Worm (Caenorhabditis elegans) whole organism, L1 larva: ENCODE data around the gene rad-50.
A peak's percentile ranks its signal among the peaks of the same experiment; 100 is the strongest.

Experiments used
- F16B12.6 ChIP-seq: fragments of 150-350 bp; optimal IDR thresholded peaks from 2 replicates; lab custom pipeline; 2014; ENCODE audit warnings: missing biosample characterization, missing genetic modification characterization
- blmp-1 ChIP-seq: fragments of 150-350 bp; optimal IDR thresholded peaks from 2 replicates; lab custom pipeline; 2014; ENCODE audit warnings: missing biosample characterization, missing genetic modification characterization
- ceh-8 ChIP-seq: fragments of 200-800 bp; sonication (Bioruptor generic); optimal IDR thresholded peaks from 2 replicates; lab custom pipeline; 2018; ENCODE audit warnings: mild to moderate bottlenecking, missing genetic modification characterization, moderate library complexity, missing compliant biosample characterization
- ces-1 ChIP-seq: fragments of 150-350 bp; optimal IDR thresholded peaks from 2 replicates; lab custom pipeline; 2014; ENCODE audit warnings: missing biosample characterization, missing genetic modification reagents, missing genetic modification characterization
- dpl-1 ChIP-seq, 3 experiments: fragments of 150-350 bp in 2 of 3; sonication (generic microtip) in 1 of 3; optimal IDR thresholded peaks; 2 replicates each; lab custom pipeline; 2014 to 2017; ENCODE audit warnings: missing biosample characterization in 3 of 3, missing genetic modification characterization in 3 of 3, missing genetic modification reagents in 3 of 3
- dsc-1 ChIP-seq: sonication (generic microtip); optimal IDR thresholded peaks from 2 replicates; lab custom pipeline; 2016; ENCODE audit warnings: mild to moderate bottlenecking, missing genetic modification characterization, missing compliant biosample characterization
- efl-1 ChIP-seq, 4 experiments: fragments of 150-350 bp; optimal IDR thresholded peaks in 3 of 4; peaks in 1 of 4; 1 replicate in 1 of 4; 2 replicates in 3 of 4; lab custom pipeline; 2014; ENCODE audit warnings: missing biosample characterization in 2 of 4, missing genetic modification characterization in 2 of 4, missing genetic modification reagents in 2 of 4
- egl-13 ChIP-seq: sonication (generic microtip); optimal IDR thresholded peaks from 2 replicates; lab custom pipeline; 2016; ENCODE audit warnings: missing genotype, missing genetic modification reagents, missing genetic modification characterization, missing compliant biosample characterization
- elt-2 ChIP-seq: sonication (generic microtip); optimal IDR thresholded peaks from 2 replicates; lab custom pipeline; 2016; ENCODE audit warnings: missing genetic modification characterization, mild to moderate bottlenecking, inconsistent platforms, missing compliant biosample characterization, missing genetic modification reagents
- elt-3 ChIP-seq, 6 experiments: fragments of 150-350 bp in 1 of 6; sonication (generic microtip); optimal IDR thresholded peaks; 2 replicates each; lab custom pipeline; 2017 to 2018; ENCODE audit warnings: missing biosample characterization in 6 of 6, missing genetic modification characterization in 6 of 6, inconsistent platforms in 1 of 6
- hpl-2 ChIP-seq: fragments of 150-350 bp; optimal IDR thresholded peaks from 2 replicates; lab custom pipeline; 2014; ENCODE audit warnings: missing biosample characterization, missing genetic modification reagents, missing genetic modification characterization
- jun-1 ChIP-seq: fragments of 150-350 bp; optimal IDR thresholded peaks from 2 replicates; lab custom pipeline; 2014; ENCODE audit warnings: missing biosample characterization, missing genetic modification reagents, missing genetic modification characterization
- lin-14 ChIP-seq: fragments of 200-800 bp; sonication (Bioruptor generic); optimal IDR thresholded peaks from 2 replicates; lab custom pipeline; 2018; ENCODE audit warnings: mild to moderate bottlenecking, missing genetic modification characterization, moderate library complexity, missing compliant biosample characterization
- lin-35 ChIP-seq, 2 experiments: fragments of 150-350 bp; optimal IDR thresholded peaks; 2 replicates each; lab custom pipeline; 2014; ENCODE audit warnings: missing biosample characterization in 2 of 2, missing genetic modification characterization in 2 of 2, missing genetic modification reagents in 2 of 2
- lin-39 ChIP-seq: fragments of 150-350 bp; optimal IDR thresholded peaks from 2 replicates; lab custom pipeline; 2014; ENCODE audit warnings: missing biosample characterization, missing genetic modification reagents, missing genetic modification characterization
- lsy-2 ChIP-seq, 2 experiments: fragments of 150-350 bp; optimal IDR thresholded peaks; 2 replicates each; lab custom pipeline; 2014; ENCODE audit warnings: missing biosample characterization in 2 of 2, missing genetic modification characterization in 2 of 2
- mab-9 ChIP-seq: fragments of 200-800 bp; sonication (Bioruptor generic); IDR thresholded peaks from 2 replicates; pipeline ENCODE4 v1.3.6; 2022; ENCODE audit warnings: missing genetic modification reagents, missing genetic modification characterization, missing compliant biosample characterization
- mdl-1 ChIP-seq, 2 experiments: fragments of 150-350 bp; optimal IDR thresholded peaks; 2 replicates each; lab custom pipeline; 2014 to 2017; ENCODE audit warnings: missing biosample characterization in 2 of 2, missing genetic modification characterization in 2 of 2, inconsistent platforms in 1 of 2
- mep-1 ChIP-seq: fragments of 150-350 bp; optimal IDR thresholded peaks from 2 replicates; lab custom pipeline; 2014; ENCODE audit warnings: missing biosample characterization, missing genetic modification characterization
- nhr-19 ChIP-seq: fragments of 200-800 bp; sonication (Bioruptor generic); conservative IDR thresholded peaks from 2 replicates; pipeline ENCODE4 v1.3.6; 2022; ENCODE audit warnings: missing genetic modification characterization, missing compliant biosample characterization
- nhr-20 ChIP-seq: sonication (generic microtip); optimal IDR thresholded peaks from 2 replicates; lab custom pipeline; 2016; ENCODE audit warnings: mild to moderate bottlenecking, missing genetic modification characterization, missing compliant biosample characterization
- nhr-237 ChIP-seq: fragments of 150-350 bp; optimal IDR thresholded peaks from 2 replicates; lab custom pipeline; 2014; ENCODE audit warnings: missing biosample characterization, missing genetic modification characterization
- nhr-28 ChIP-seq: fragments of 150-350 bp; optimal IDR thresholded peaks from 2 replicates; lab custom pipeline; 2014; ENCODE audit warnings: missing biosample characterization, missing genetic modification characterization
- nhr-47 ChIP-seq: sonication (generic microtip); optimal IDR thresholded peaks from 2 replicates; lab custom pipeline; 2016; ENCODE audit warnings: mild to moderate bottlenecking, missing genetic modification characterization, moderate library complexity, missing compliant biosample characterization
- nhr-71 ChIP-seq: sonication (generic microtip); optimal IDR thresholded peaks from 2 replicates; lab custom pipeline; 2016; ENCODE audit warnings: mild to moderate bottlenecking, missing genetic modification characterization, moderate library complexity, missing compliant biosample characterization
- nhr-76 ChIP-seq: sonication (generic microtip); optimal IDR thresholded peaks from 2 replicates; lab custom pipeline; 2017; ENCODE audit warnings: missing biosample characterization, missing genetic modification characterization
- pag-3 ChIP-seq: sonication (generic microtip); optimal IDR thresholded peaks from 2 replicates; lab custom pipeline; 2017; ENCODE audit warnings: missing genetic modification characterization, mild to moderate bottlenecking, missing compliant biosample characterization, antibody characterized with exemption, borderline replicate concordance; ENCODE audit not compliant: insufficient read depth
- rnt-1 ChIP-seq: sonication (generic microtip); optimal IDR thresholded peaks from 2 replicates; lab custom pipeline; 2016; ENCODE audit warnings: mild to moderate bottlenecking, missing genetic modification characterization, moderate library complexity, missing compliant biosample characterization
- skn-1 ChIP-seq: fragments of 150-350 bp; optimal IDR thresholded peaks from 2 replicates; lab custom pipeline; 2014; ENCODE audit warnings: missing biosample characterization, missing genetic modification characterization
- snpc-4 ChIP-seq: fragments of 150-350 bp; optimal IDR thresholded peaks from 2 replicates; lab custom pipeline; 2014; ENCODE audit warnings: missing biosample characterization, missing genetic modification characterization
- snu-23 ChIP-seq: sonication (generic microtip); optimal IDR thresholded peaks from 2 replicates; lab custom pipeline; 2016; ENCODE audit warnings: missing genetic modification characterization, missing compliant biosample characterization
- sup-37 ChIP-seq: fragments of 200-800 bp; sonication (Bioruptor generic); optimal IDR thresholded peaks from 2 replicates; lab custom pipeline; 2018; ENCODE audit warnings: mild to moderate bottlenecking, missing genetic modification characterization, missing compliant biosample characterization
- swsn-7 ChIP-seq: sonication (generic microtip); optimal IDR thresholded peaks from 2 replicates; lab custom pipeline; 2016; ENCODE audit warnings: missing genetic modification characterization, missing compliant biosample characterization
- tbx-2 ChIP-seq: sonication (generic microtip); optimal IDR thresholded peaks from 2 replicates; lab custom pipeline; 2016; ENCODE audit warnings: missing genetic modification characterization, missing compliant biosample characterization
- unc-130 ChIP-seq: fragments of 150-350 bp; optimal IDR thresholded peaks from 2 replicates; lab custom pipeline; 2017; ENCODE audit warnings: missing biosample characterization, missing genetic modification characterization, inconsistent platforms
- unc-30 ChIP-seq: sonication (generic microtip); optimal IDR thresholded peaks from 2 replicates; lab custom pipeline; 2017; ENCODE audit warnings: missing biosample characterization, missing genetic modification characterization
- unc-62 ChIP-seq: fragments of 150-350 bp; optimal IDR thresholded peaks from 2 replicates; lab custom pipeline; 2014; ENCODE audit warnings: missing biosample characterization, missing genetic modification reagents, missing genetic modification characterization
- unc-86 ChIP-seq: sonication (generic microtip); optimal IDR thresholded peaks from 2 replicates; lab custom pipeline; 2016; ENCODE audit warnings: missing genetic modification characterization, missing compliant biosample characterization
- unc-98 ChIP-seq: fragments of 200-800 bp; sonication (Bioruptor generic); IDR thresholded peaks from 2 replicates; pipeline ENCODE4 v1.3.6; 2022; ENCODE audit warnings: missing genetic modification characterization, missing compliant biosample characterization
- vab-15 ChIP-seq: sonication (generic microtip); optimal IDR thresholded peaks from 2 replicates; lab custom pipeline; 2017; ENCODE audit warnings: missing genotype, mild to moderate bottlenecking, missing genetic modification characterization, missing compliant biosample characterization
- xbp-1 ChIP-seq: sonication (generic microtip); optimal IDR thresholded peaks from 2 replicates; lab custom pipeline; 2016; ENCODE audit warnings: missing genetic modification characterization, missing compliant biosample characterization
- zip-4 ChIP-seq: fragments of 200-800 bp; sonication (Bioruptor generic); optimal IDR thresholded peaks from 2 replicates; lab custom pipeline; 2018; ENCODE audit warnings: mild to moderate bottlenecking, missing genetic modification characterization, moderate library complexity, missing compliant biosample characterization

Gene rad-50

DNA sequence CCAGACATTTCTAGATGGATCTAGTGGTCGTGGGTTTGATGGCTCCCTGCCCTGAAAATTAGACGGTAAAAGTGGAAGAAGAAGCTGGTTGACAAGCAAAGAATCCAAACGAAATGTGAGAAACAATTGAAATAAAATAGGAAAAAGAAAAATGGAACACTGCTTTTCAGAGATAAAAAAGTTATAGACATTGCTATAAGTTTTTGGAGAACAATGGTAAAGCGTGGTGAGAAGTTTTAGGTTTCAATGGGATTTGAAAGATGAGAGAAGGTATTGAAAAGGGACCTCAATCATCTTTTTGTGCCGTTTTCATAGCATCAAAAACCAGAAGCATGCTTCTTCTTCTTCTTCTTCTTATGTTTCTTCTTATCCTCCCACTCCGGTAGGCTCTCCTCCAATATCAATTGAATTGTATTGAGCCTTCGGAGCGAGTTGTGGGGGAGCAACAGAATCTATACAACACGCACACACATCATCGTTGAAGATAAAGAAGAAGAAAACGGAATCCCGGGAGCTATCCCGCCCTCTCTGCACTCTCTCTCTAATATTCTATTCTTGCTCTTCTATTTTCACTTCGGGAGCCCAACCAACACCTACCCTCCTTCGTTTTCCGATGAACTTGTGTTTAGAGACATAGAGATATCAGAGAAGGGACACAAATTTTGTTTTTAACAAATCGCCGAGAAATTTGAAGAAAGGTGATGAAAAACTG, 11.0 kb upstream of the rad-50 start, which contains the start of gene myo-3 (continued):
- TF ChIP-seq snpc-4 (tag; lab: Kevin White, UChicago) (no peak), unc-62 (GFP tag; lab: Kevin White, UChicago) (no peak), snu-23 (GFP tag; lab: Kevin White, UChicago) (peak; percentile 19)

DNA sequence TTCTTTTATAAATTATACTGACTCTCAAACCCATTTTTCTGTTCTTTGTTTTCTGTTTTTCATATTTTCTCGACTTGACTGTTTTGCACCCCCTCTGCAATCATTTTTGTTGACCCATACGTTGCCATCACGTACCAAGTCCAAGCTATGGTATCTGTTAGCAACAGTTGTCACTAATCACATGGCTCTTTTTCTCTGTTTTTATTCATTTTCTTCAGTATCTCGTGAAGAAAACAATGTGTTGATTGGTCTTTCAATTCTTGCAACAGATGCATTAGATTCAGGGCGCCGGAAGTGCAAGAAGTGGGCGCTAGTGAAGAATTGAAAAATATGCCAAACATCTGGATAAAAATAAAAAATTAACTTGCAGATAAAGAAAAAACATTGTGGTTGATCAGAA, 9.9 kb upstream of the rad-50 start:
- TF ChIP-seq lin-14 (peak; percentile 78), nhr-19 (GFP tag; lab: Robert Waterston, UW) (peak; percentile 48), pag-3 (tag; lab: Kevin White, UChicago) (peak; percentile 66), snu-23 (GFP tag; lab: Kevin White, UChicago) (peak; percentile 38), unc-62 (GFP tag; lab: Kevin White, UChicago) (no peak), nhr-71 (tag; lab: Kevin White, UChicago) (peak; percentile 71), mep-1 (no peak), mab-9 (GFP tag; lab: Robert Waterston, UW) (no peak), lin-39 (tag; lab: Kevin White, UChicago) (peak; percentile 85), lsy-2 (tag; optimal IDR thresholded peaks at IDR 0.05; lab: Kevin White, UChicago) (peak; percentile 32 to 60), mdl-1 (tag; optimal IDR thresholded peaks at IDR 0.05; lab: Kevin White, UChicago) (peak in 1 of 2 experiments; percentile 14), rnt-1 (tag; lab: Kevin White, UChicago) (peak; percentile 75), xbp-1 (tag; lab: Kevin White, UChicago) (no peak), dsc-1 (tag; lab: Kevin White, UChicago) (peak; percentile 33), ceh-8 (GFP tag; lab: Kevin White, UChicago) (no peak)
- TF ChIP-seq, all 84 proteins: peak for 10

- TF ChIP-seq blmp-1 (tag; lab: Kevin White, UChicago): no peak
- no peak for TF ChIP-seq hpl-2
- TF ChIP-seq elt-3 (tag; optimal IDR thresholded peaks at IDR 0.05; lab: Kevin White, UChicago): no peak
- no peak for TF ChIP-seq vab-15 (tag; lab: Kevin White, UChicago)
- TF ChIP-seq nhr-20 (tag; lab: Kevin White, UChicago): no peak
- no peak for TF ChIP-seq ces-1 (GFP tag; lab: Kevin White, UChicago)
- TF ChIP-seq ceh-8 (GFP tag; lab: Kevin White, UChicago): no peak
- no peak for TF ChIP-seq mep-1
- no peak for TF ChIP-seq nhr-71 (tag; lab: Kevin White, UChicago)
- no peak for TF ChIP-seq swsn-7
- no peak for TF ChIP-seq nhr-237 (tag; lab: Kevin White, UChicago)
- TF ChIP-seq F16B12.6 (tag; lab: Kevin White, UChicago): no peak
- TF ChIP-seq unc-62 (GFP tag; lab: Kevin White, UChicago): no peak
Observed at ce11 chrV:12241126-12241525, 4.3 kb upstream of the rad-50 start, which contains the start of gene ttr-22. ttr-22 (plus strand) TSS chrV:12241426.

- TF ChIP-seq skn-1 (tag; lab: Kevin White, UChicago) (peak; percentile 36), sup-37 (no peak), dpl-1 (GFP tag; optimal IDR thresholded peaks at IDR 0.05; lab: Kevin White, UChicago) (peak; percentile 45 to 81 (median 74)), jun-1 (no peak), dsc-1 (tag; lab: Kevin White, UChicago) (no peak), zip-4 (no peak), efl-1 (optimal IDR thresholded peaks at IDR 0.05; lab: Kevin White, UChicago) (peak; percentile 19 to 75), efl-1 (GFP tag; optimal IDR thresholded peaks at IDR 0.05 in 1 of 2; lab: Kevin White, UChicago) (peak; percentile 82 to 98), nhr-76 (tag; lab: Kevin White, UChicago) (no peak), elt-2 (tag; lab: Kevin White, UChicago) (no peak), nhr-47 (tag; lab: Kevin White, UChicago) (no peak), lin-35 (GFP tag; optimal IDR thresholded peaks at IDR 0.05; lab: Kevin White, UChicago) (peak; percentile 55 to 86), tbx-2 (no peak), unc-86 (tag; lab: Kevin White, UChicago) (no peak), nhr-28 (tag; lab: Kevin White, UChicago) (no peak), unc-130 (no peak), lsy-2 (tag; optimal IDR thresholded peaks at IDR 0.05; lab: Kevin White, UChicago) (no peak), unc-30 (tag; lab: Kevin White, UChicago) (no peak), unc-98 (GFP tag; lab: Robert Waterston, UW) (no peak), vab-15 (tag; lab: Kevin White, UChicago) (no peak), egl-13 (tag; lab: Kevin White, UChicago) (no peak), ceh-8 (GFP tag; lab: Kevin White, UChicago) (no peak)
Observed at ce11 chrV:12245777-12246452, 469 bp downstream of the rad-50 start.
